Worm (Caenorhabditis elegans): ENCODE results near the gene C45B11.5.

DNA sequence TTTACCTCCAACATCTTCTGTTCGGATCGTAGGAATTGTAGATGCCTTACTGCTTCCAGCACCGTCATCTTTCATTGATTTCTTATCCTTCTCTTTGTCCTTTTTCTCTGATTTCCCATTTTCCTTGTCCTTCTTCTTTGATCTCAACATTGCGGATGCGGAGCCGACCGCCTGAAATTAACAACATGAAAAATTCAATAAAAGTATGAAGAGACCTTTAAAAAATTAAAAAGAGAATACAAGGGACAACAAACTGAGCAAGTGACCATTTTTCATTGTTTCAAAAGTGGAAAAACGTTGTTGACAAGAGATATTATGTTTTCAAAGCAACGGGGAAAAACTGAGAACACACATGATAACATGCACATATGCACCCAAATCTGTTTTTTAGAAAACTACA is 10.9 kb upstream of the C45B11.5 start:
- TF ChIP-seq tbx-11 (GFP tag; IDR thresholded peaks at IDR 0.05) (no peak), ama-1 (optimal IDR thresholded peaks at IDR 0.05) (no peak), hmg-4 (GFP tag; optimal IDR thresholded peaks at IDR 0.05) (no peak), flt-1 (GFP tag; IDR thresholded peaks at IDR 0.05) (no peak), sea-1 (GFP tag; conservative IDR thresholded peaks at IDR 0.05) (no peak)

Data from whole organism, early embryonic.